Worm (Caenorhabditis elegans) whole organism, mixed stage, embryonic: ENCODE data around the gene mab-3.

Experiments used
- blmp-1 ChIP-seq: fragments of 150-350 bp; optimal IDR thresholded peaks from 2 replicates; lab custom pipeline; 2014; ENCODE audit warnings: missing biosample characterization, missing genetic modification characterization
- ceh-39 ChIP-seq: fragments of 150-350 bp; optimal IDR thresholded peaks from 2 replicates; lab custom pipeline; 2014; ENCODE audit warnings: missing biosample characterization, missing genetic modification characterization
- lsy-2 ChIP-seq: fragments of 150-350 bp; optimal IDR thresholded peaks from 2 replicates; lab custom pipeline; 2014; ENCODE audit warnings: missing biosample characterization, missing genetic modification characterization
- nhr-76 ChIP-seq: sonication (generic microtip); optimal IDR thresholded peaks from 2 replicates; lab custom pipeline; 2017; ENCODE audit warnings: missing biosample characterization, missing genetic modification characterization
- snpc-4 ChIP-seq: fragments of 150-350 bp; optimal IDR thresholded peaks from 2 replicates; lab custom pipeline; 2014; ENCODE audit warnings: missing biosample characterization, missing genetic modification characterization
- unc-62 ChIP-seq: fragments of 150-350 bp; optimal IDR thresholded peaks from 2 replicates; lab custom pipeline; 2014; ENCODE audit warnings: missing biosample characterization, missing genetic modification reagents, missing genetic modification characterization

- no peak for TF ChIP-seq unc-62
- no peak for TF ChIP-seq blmp-1 (tag; lab: Kevin White, UChicago)
- no peak for TF ChIP-seq lsy-2
- TF ChIP-seq nhr-76: no peak
- TF ChIP-seq ceh-39: no peak
- TF ChIP-seq snpc-4: no peak
These were observed 27.2 kb upstream of the mab-3 start, which contains the start of gene Y53C12A.10 for ce11 chrII:9704746-9705145.
